Worm (Caenorhabditis elegans) whole organism, L1 larva: ENCODE results near the gene set-30.

Experiments used
- blmp-1 ChIP-seq: fragments of 150-350 bp; optimal IDR thresholded peaks from 2 replicates; lab custom pipeline; 2014; ENCODE audit warnings: missing biosample characterization, missing genetic modification characterization
- ceh-90 ChIP-seq: sonication (generic microtip); optimal IDR thresholded peaks from 2 replicates; lab custom pipeline; 2016; ENCODE audit warnings: missing genetic modification characterization, missing compliant biosample characterization
- efl-1 ChIP-seq, 4 experiments: fragments of 150-350 bp; optimal IDR thresholded peaks in 3 of 4; peaks in 1 of 4; 1 replicate in 1 of 4; 2 replicates in 3 of 4; lab custom pipeline; 2014; ENCODE audit warnings: missing biosample characterization in 2 of 4, missing genetic modification characterization in 2 of 4, missing genetic modification reagents in 2 of 4
- nhr-28 ChIP-seq: fragments of 150-350 bp; optimal IDR thresholded peaks from 2 replicates; lab custom pipeline; 2014; ENCODE audit warnings: missing biosample characterization, missing genetic modification characterization
- nhr-85 ChIP-seq: sonication (generic microtip); peaks from one replicate; lab custom pipeline; 2016; ENCODE audit warnings: missing genetic modification characterization, inconsistent platforms, missing compliant biosample characterization
- tlp-1 ChIP-seq: fragments of 150-350 bp; optimal IDR thresholded peaks from 2 replicates; lab custom pipeline; 2014; ENCODE audit warnings: missing biosample characterization, missing genetic modification characterization
- unc-130 ChIP-seq: fragments of 150-350 bp; optimal IDR thresholded peaks from 2 replicates; lab custom pipeline; 2017; ENCODE audit warnings: missing biosample characterization, missing genetic modification characterization, inconsistent platforms
- unc-30 ChIP-seq: sonication (generic microtip); optimal IDR thresholded peaks from 2 replicates; lab custom pipeline; 2017; ENCODE audit warnings: missing biosample characterization, missing genetic modification characterization

The set-30 gene

DNA sequence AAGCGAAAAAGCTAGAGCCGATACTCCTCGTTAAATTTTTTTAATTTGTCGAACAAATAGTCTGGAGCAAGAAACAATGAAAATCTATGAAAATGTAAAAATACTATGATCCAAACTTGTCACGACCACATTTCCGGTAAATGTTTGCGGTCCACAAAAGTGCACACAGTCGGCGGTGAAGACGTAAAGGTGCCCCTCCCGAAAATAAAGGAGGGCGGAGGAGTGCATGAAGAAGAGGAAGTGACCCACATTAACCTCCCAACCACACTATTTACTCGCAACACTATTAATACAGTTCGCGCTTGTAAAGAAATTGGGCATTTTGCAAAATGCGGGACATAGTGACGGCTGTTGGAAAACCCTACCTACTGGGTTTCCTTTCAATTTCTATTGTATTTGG, 41.0 kb downstream of the set-30 start:
- no peak for TF ChIP-seq nhr-28 (tag; lab: Kevin White, UChicago)
- no peak for TF ChIP-seq efl-1 (optimal IDR thresholded peaks at IDR 0.05; lab: Kevin White, UChicago)
- no peak for TF ChIP-seq efl-1 (GFP tag; optimal IDR thresholded peaks at IDR 0.05 in 1 of 2; lab: Kevin White, UChicago)
- TF ChIP-seq unc-30 (tag; lab: Kevin White, UChicago), result no peak
- no peak for TF ChIP-seq nhr-85 (tag; lab: Kevin White, UChicago)
- TF ChIP-seq ceh-90 (tag; lab: Kevin White, UChicago), result no peak
- no peak for TF ChIP-seq tlp-1 (tag; lab: Kevin White, UChicago)

- TF ChIP-seq unc-130 (tag; lab: Kevin White, UChicago) (no peak), blmp-1 (tag; lab: Kevin White, UChicago) (peak; percentile 91)
- TF ChIP-seq, all 84 proteins: peak for 1
Observed at ce11 chrX:5043887-5044286, 44.8 kb downstream of the set-30 start, which contains the start of gene Y64H9A.2. Y64H9A.2 (plus strand) TSS chrX:5043976.
